Worm (Caenorhabditis elegans) whole organism, L2 larva: ENCODE results near the gene F40G9.19.

Experiments used
- ceh-16 ChIP-seq: fragments of 150-350 bp; optimal IDR thresholded peaks from 2 replicates; lab custom pipeline; 2014; ENCODE audit warnings: missing biosample characterization, missing genetic modification characterization
- elt-3 ChIP-seq: sonication (generic microtip); optimal IDR thresholded peaks from 2 replicates; lab custom pipeline; 2017; ENCODE audit warnings: missing biosample characterization, missing genetic modification characterization

DNA sequence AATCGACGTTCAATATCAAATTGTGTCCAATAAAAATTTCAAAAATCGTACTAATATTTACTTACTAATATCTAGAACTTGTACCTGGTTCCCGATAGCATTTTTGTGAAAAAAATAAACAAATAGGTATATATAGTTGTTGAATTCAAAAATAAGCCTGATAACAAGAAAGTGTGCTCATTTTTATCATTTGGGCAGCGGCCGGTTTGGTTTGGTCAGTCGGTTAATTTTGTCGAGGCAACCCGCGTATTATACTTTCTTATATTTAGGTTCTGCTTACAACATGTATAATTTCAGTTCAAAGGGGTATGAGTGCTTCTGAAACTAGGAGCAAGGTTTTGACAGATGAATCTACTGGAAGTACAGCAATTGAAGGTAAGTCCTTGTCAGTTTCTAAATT, 43.0 kb upstream of the F40G9.19 start, which contains the start of the genes nhr-280 and C29F9.2:
- TF ChIP-seq elt-3 (tag; lab: Kevin White, UChicago) (no peak), ceh-16 (no peak)
